Worm (Caenorhabditis elegans) whole organism, L2 larva: ENCODE measurements around the gene glp-1.

Experiments used
- F13H6.1 ChIP-seq: sonication (generic microtip); optimal IDR thresholded peaks from 2 replicates; lab custom pipeline; 2016; ENCODE audit warnings: missing genetic modification characterization, missing compliant biosample characterization
- blmp-1 ChIP-seq: sonication (generic microtip); optimal IDR thresholded peaks from 2 replicates; lab custom pipeline; 2017; ENCODE audit warnings: missing genetic modification characterization, mild to moderate bottlenecking, missing compliant biosample characterization, antibody characterized with exemption, moderate library complexity; ENCODE audit not compliant: insufficient read depth

- TF ChIP-seq blmp-1 (no peak), F13H6.1 (no peak)
Measured at ce11 chrIII:9071372-9071771, 20.7 kb upstream of the glp-1 start, which contains the start of gene lin-12.
